ENCODE assay signal across 4 fruit fly cellular contexts in genomic region chr3L:11630684-11631083, dm6.
TF ChIP-seq lines count a peak whose summit lies in the region.

No protein-coding gene starts in this region.

- no peak for TF ChIP-seq CTCF in whole organism, embryonic (GFP tag; optimal IDR thresholded peaks at IDR 0.05; lab: Kevin White, UChicago)

TF ChIP-seq in whole organism, adult, 20 proteins besides CTCF, POLR2A, EP300 and RAD21:
- TF ChIP-seq kay (GFP tag; lab: Kevin White, UChicago; ENCODE audit: borderline replicate concordance): peak; percentile 70
- TF ChIP-seq CG11617 (GFP tag; optimal IDR thresholded peaks at IDR 0.05; lab: Kevin White, UChicago): no peak
- peak; percentile 13 for TF ChIP-seq Mnt (GFP tag; optimal IDR thresholded peaks at IDR 0.05; lab: Kevin White, UChicago)
- peak; percentile 5 for TF ChIP-seq CG7101 (tag; optimal IDR thresholded peaks at IDR 0.05; lab: Kevin White, UChicago)
- no peak for TF ChIP-seq toe (GFP tag; optimal IDR thresholded peaks at IDR 0.05; lab: Kevin White, UChicago)
- TF ChIP-seq CG14711 (tag; optimal IDR thresholded peaks at IDR 0.05; lab: Kevin White, UChicago): peak; percentile 32
- no peak for TF ChIP-seq CG7045 (GFP tag; optimal IDR thresholded peaks at IDR 0.05; lab: Kevin White, UChicago)
- TF ChIP-seq Crg-1 (GFP tag; optimal IDR thresholded peaks at IDR 0.05; lab: Kevin White, UChicago): no peak

TF ChIP-seq in whole organism, embryonic, 481 proteins besides CTCF, POLR2A, EP300 and RAD21 (continues in another document):
- TF ChIP-seq CG7928 (GFP tag; optimal IDR thresholded peaks at IDR 0.05; lab: Kevin White, UChicago) (no peak), en (GFP tag; optimal IDR thresholded peaks at IDR 0.05; lab: Kevin White, UChicago) (no peak), MBD-R2 (GFP tag; IDR thresholded peaks at IDR 0.05; lab: Robert Waterston, UW) (0 out of 2 replicates have a peak, but pooled peaks have one; percentile 10), H15 (GFP tag; IDR thresholded peaks at IDR 0.05; lab: Robert Waterston, UW) (no peak), shn (GFP tag; optimal IDR thresholded peaks at IDR 0.05; lab: Kevin White, UChicago) (no peak), CG9797 (GFP tag; optimal IDR thresholded peaks at IDR 0.05; lab: Kevin White, UChicago) (peak; percentile 23), pan (optimal IDR thresholded peaks at IDR 0.05; lab: Kevin White, UChicago) (no peak), pan (GFP tag; optimal IDR thresholded peaks at IDR 0.05 in 1 of 2, IDR thresholded peaks at IDR 0.05 in 1 of 2) (no peak), kah (GFP tag; optimal IDR thresholded peaks at IDR 0.05; lab: Kevin White, UChicago) (no peak), gfzf (GFP tag; optimal IDR thresholded peaks at IDR 0.05; lab: Kevin White, UChicago) (peak; percentile 60), CG31224 (GFP tag; IDR thresholded peaks at IDR 0.05; lab: Robert Waterston, UW) (no peak), maf-S (GFP tag; optimal IDR thresholded peaks at IDR 0.05; lab: Kevin White, UChicago) (no peak), otp (GFP tag; IDR thresholded peaks at IDR 0.05; lab: Robert Waterston, UW) (no peak), CG12071 (GFP tag; optimal IDR thresholded peaks at IDR 0.05; lab: Kevin White, UChicago) (no peak), CG11723 (GFP tag; optimal IDR thresholded peaks at IDR 0.05; lab: Kevin White, UChicago) (no peak), phol (tag; optimal IDR thresholded peaks at IDR 0.05; lab: Kevin White, UChicago) (no peak), CG10959 (GFP tag; IDR thresholded peaks at IDR 0.05; lab: Robert Waterston, UW) (no peak), ttk (GFP tag; IDR thresholded peaks at IDR 0.05; lab: Robert Waterston, UW) (no peak), pzg (GFP tag; optimal IDR thresholded peaks at IDR 0.05; lab: Kevin White, UChicago) (peak; percentile 61), jumu (GFP tag; optimal IDR thresholded peaks at IDR 0.05; lab: Kevin White, UChicago) (no peak), Ets97D (GFP tag; optimal IDR thresholded peaks at IDR 0.05; lab: Kevin White, UChicago) (peak; percentile 33), gro (GFP tag; optimal IDR thresholded peaks at IDR 0.05; lab: Kevin White, UChicago) (no peak), sens (GFP tag; lab: Kevin White, UChicago) (peak; percentile 32), bab2 (GFP tag; optimal IDR thresholded peaks at IDR 0.05; lab: Kevin White, UChicago) (no peak), CG7372 (GFP tag; IDR thresholded peaks at IDR 0.05; lab: Robert Waterston, UW) (no peak), CG3847 (GFP tag; IDR thresholded peaks at IDR 0.05; lab: Robert Waterston, UW) (no peak), cas (GFP tag; IDR thresholded peaks at IDR 0.05; lab: Robert Waterston, UW) (no peak), grn (GFP tag; optimal IDR thresholded peaks at IDR 0.05; lab: Kevin White, UChicago) (no peak), Pdp1 (GFP tag; optimal IDR thresholded peaks at IDR 0.05; lab: Kevin White, UChicago) (peak in 1 of 2 experiments; percentile 64)

TF ChIP-seq in whole organism, prepupa, 60 proteins besides CTCF, POLR2A, EP300 and RAD21:
- TF ChIP-seq eg (GFP tag; IDR thresholded peaks at IDR 0.05; lab: Robert Waterston, UW) (no peak), Hr39 (GFP tag; optimal IDR thresholded peaks at IDR 0.05; lab: Kevin White, UChicago) (no peak), esn (GFP tag; optimal IDR thresholded peaks at IDR 0.05; lab: Kevin White, UChicago) (peak; percentile 9), lz (GFP tag; optimal IDR thresholded peaks at IDR 0.05; lab: Kevin White, UChicago) (peak; percentile 24), spab (GFP tag; optimal IDR thresholded peaks at IDR 0.05; lab: Kevin White, UChicago) (no peak)

TF ChIP-seq in whole organism, wandering third instar larva, 38 proteins besides CTCF, POLR2A, EP300 and RAD21:
- TF ChIP-seq CG9705 (GFP tag; optimal IDR thresholded peaks at IDR 0.05; lab: Kevin White, UChicago) (no peak), h (GFP tag; optimal IDR thresholded peaks at IDR 0.05; lab: Kevin White, UChicago) (no peak), Hnf4 (GFP tag; optimal IDR thresholded peaks at IDR 0.05; lab: Kevin White, UChicago) (peak; percentile 37), lola (GFP tag; optimal IDR thresholded peaks at IDR 0.05; lab: Kevin White, UChicago) (no peak), dl (GFP tag; optimal IDR thresholded peaks at IDR 0.05; lab: Kevin White, UChicago; ENCODE audit: insufficient read depth in 1 of 2, partially characterized antibody in 2 of 2) (no peak), N (GFP tag; optimal IDR thresholded peaks at IDR 0.05; lab: Kevin White, UChicago) (no peak), br (GFP tag; optimal IDR thresholded peaks at IDR 0.05; lab: Kevin White, UChicago) (no peak), dmrt93B (GFP tag; optimal IDR thresholded peaks at IDR 0.05; lab: Kevin White, UChicago) (no peak), brk (GFP tag; optimal IDR thresholded peaks at IDR 0.05; lab: Kevin White, UChicago) (peak; percentile 1), ey (GFP tag; optimal IDR thresholded peaks at IDR 0.05; lab: Kevin White, UChicago) (no peak), Rel (GFP tag; optimal IDR thresholded peaks at IDR 0.05; lab: Kevin White, UChicago) (no peak), Rel (tag; optimal IDR thresholded peaks at IDR 0.05; lab: Kevin White, UChicago) (no peak), pan (optimal IDR thresholded peaks at IDR 0.05; lab: Kevin White, UChicago) (no peak), Abd-B (GFP tag; optimal IDR thresholded peaks at IDR 0.05; lab: Kevin White, UChicago) (no peak), woc (GFP tag; optimal IDR thresholded peaks at IDR 0.05; lab: Kevin White, UChicago) (no peak), Dfd (GFP tag; optimal IDR thresholded peaks at IDR 0.05; lab: Kevin White, UChicago) (no peak), sv (GFP tag; optimal IDR thresholded peaks at IDR 0.05; lab: Kevin White, UChicago) (no peak), fru (GFP tag; optimal IDR thresholded peaks at IDR 0.05; lab: Kevin White, UChicago) (no peak), Hr78 (GFP tag; optimal IDR thresholded peaks at IDR 0.05; lab: Kevin White, UChicago) (no peak), Myc (optimal IDR thresholded peaks at IDR 0.05; lab: Kevin White, UChicago) (no peak), psq (GFP tag; optimal IDR thresholded peaks at IDR 0.05; lab: Kevin White, UChicago) (no peak), usp (GFP tag; optimal IDR thresholded peaks at IDR 0.05; lab: Kevin White, UChicago) (no peak), dsf (GFP tag; optimal IDR thresholded peaks at IDR 0.05; lab: Kevin White, UChicago; ENCODE audit: borderline replicate concordance) (peak; percentile 1), Jra (GFP tag; optimal IDR thresholded peaks at IDR 0.05; lab: Kevin White, UChicago) (peak; percentile 6), Dif (GFP tag; optimal IDR thresholded peaks at IDR 0.05; lab: Kevin White, UChicago; ENCODE audit: partially characterized antibody) (no peak), sage (GFP tag; optimal IDR thresholded peaks at IDR 0.05; lab: Kevin White, UChicago) (no peak), HLH106 (tag; optimal IDR thresholded peaks at IDR 0.05; lab: Kevin White, UChicago) (no peak), CG32264 (GFP tag; optimal IDR thresholded peaks at IDR 0.05; lab: Kevin White, UChicago) (no peak), CrebA (GFP tag; optimal IDR thresholded peaks at IDR 0.05; lab: Kevin White, UChicago; ENCODE audit: borderline replicate concordance) (no peak), rgr (GFP tag; optimal IDR thresholded peaks at IDR 0.05; lab: Kevin White, UChicago) (no peak), Mio (GFP tag; optimal IDR thresholded peaks at IDR 0.05; lab: Kevin White, UChicago) (no peak), tai (GFP tag; optimal IDR thresholded peaks at IDR 0.05; lab: Kevin White, UChicago) (peak; percentile 40), Sp1 (GFP tag; optimal IDR thresholded peaks at IDR 0.05; lab: Kevin White, UChicago) (no peak), OdsH (GFP tag; optimal IDR thresholded peaks at IDR 0.05; lab: Kevin White, UChicago) (no peak), foxo (GFP tag; optimal IDR thresholded peaks at IDR 0.05; lab: Kevin White, UChicago) (peak in 1 of 2 experiments; percentile 4), Hr83 (GFP tag; optimal IDR thresholded peaks at IDR 0.05; lab: Kevin White, UChicago; ENCODE audit: poor library complexity, severe bottlenecking) (no peak), Vsx2 (GFP tag; optimal IDR thresholded peaks at IDR 0.05; lab: Kevin White, UChicago; ENCODE audit: partially characterized antibody) (no peak), jim (GFP tag; optimal IDR thresholded peaks at IDR 0.05; lab: Kevin White, UChicago) (no peak), GATAd (GFP tag; optimal IDR thresholded peaks at IDR 0.05; lab: Kevin White, UChicago) (no peak)
